Fruit fly (Drosophila melanogaster) whole organism, embryonic: ENCODE data around the gene Tbcd.

Source experiments
- Bgb ChIP-seq: fragments of 200-800 bp; sonication (Bioruptor generic); IDR thresholded peaks from 2 replicates; pipeline ENCODE4 v1.3.6; 2022; ENCODE audit warnings: missing biosample characterization, missing genetic modification characterization; ENCODE audit not compliant: partially characterized antibody
- CG10267 ChIP-seq: fragments of 200-800 bp; sonication (Bioruptor generic); optimal IDR thresholded peaks from 2 replicates; lab custom pipeline; 2018; ENCODE audit warnings: missing biosample characterization, mild to moderate bottlenecking, missing genetic modification characterization, moderate library complexity
- CG11504 ChIP-seq: fragments of 200-800 bp; sonication (Bioruptor generic); optimal IDR thresholded peaks from 3 replicates; lab custom pipeline; 2019; ENCODE audit warnings: missing biosample characterization, mild to moderate bottlenecking, missing genetic modification characterization, moderate library complexity
- CG11560 ChIP-seq: fragments of 200-800 bp; sonication (Bioruptor generic); IDR thresholded peaks from 3 replicates; pipeline ENCODE4 v1.3.6; 2022; ENCODE audit warnings: missing biosample characterization, missing genetic modification characterization
- CG11723 ChIP-seq: fragments of 200-800 bp; sonication (Bioruptor generic); optimal IDR thresholded peaks from 2 replicates; lab custom pipeline; 2017; ENCODE audit warnings: missing biosample characterization, mild to moderate bottlenecking, missing genetic modification characterization
- CG12299 ChIP-seq: fragments of 200-800 bp; sonication (Bioruptor generic); optimal IDR thresholded peaks from 2 replicates; lab custom pipeline; 2018; ENCODE audit warnings: missing biosample characterization, mild to moderate bottlenecking, missing genetic modification characterization
- CG14441 ChIP-seq: fragments of 200-800 bp; sonication (Bioruptor generic); IDR thresholded peaks from 2 replicates; pipeline ENCODE4 v1.3.6; 2022; ENCODE audit warnings: missing biosample characterization, missing genetic modification characterization
- CG17359 ChIP-seq: fragments of 200-800 bp; sonication (Bioruptor generic); optimal IDR thresholded peaks from 3 replicates; lab custom pipeline; 2018; ENCODE audit warnings: missing biosample characterization, mild to moderate bottlenecking, missing genetic modification characterization, moderate library complexity
- CG18599 ChIP-seq: fragments of 200-800 bp; sonication (Bioruptor generic); optimal IDR thresholded peaks from 3 replicates; lab custom pipeline; 2017; ENCODE audit warnings: missing biosample characterization, missing genetic modification characterization, mild to moderate bottlenecking, moderate library complexity, missing genetic modification reagents
- CG2202 ChIP-seq: fragments of 200-800 bp; sonication (Bioruptor generic); optimal IDR thresholded peaks from 2 replicates; lab custom pipeline; 2018; ENCODE audit warnings: missing biosample characterization, mild to moderate bottlenecking, missing genetic modification characterization
- CG2712 ChIP-seq: fragments of 200-800 bp; optimal IDR thresholded peaks from 3 replicates; lab custom pipeline; 2019; ENCODE audit warnings: missing biosample characterization, mild to moderate bottlenecking, missing genetic modification characterization, moderate library complexity
- CG30403 ChIP-seq: fragments of 200-800 bp; sonication (Bioruptor generic); optimal IDR thresholded peaks from 3 replicates; lab custom pipeline; 2016; ENCODE audit warnings: missing biosample characterization, missing genetic modification characterization
- CG3995 ChIP-seq: fragments of 200-800 bp; sonication (Bioruptor generic); optimal IDR thresholded peaks from 3 replicates; lab custom pipeline; 2016; ENCODE audit warnings: missing biosample characterization, missing genetic modification characterization
- CG4424 ChIP-seq: fragments of 200-800 bp; sonication (Bioruptor generic); optimal IDR thresholded peaks from 3 replicates; lab custom pipeline; 2016; ENCODE audit warnings: missing biosample characterization, missing genetic modification characterization
- CG6254 ChIP-seq: fragments of 200-800 bp; sonication (Bioruptor generic); optimal IDR thresholded peaks from 3 replicates; lab custom pipeline; 2017; ENCODE audit warnings: mild to moderate bottlenecking, missing biosample characterization, missing genetic modification reagents, missing genetic modification characterization
- CG7372 ChIP-seq: fragments of 200-800 bp; sonication (Bioruptor generic); IDR thresholded peaks from 2 replicates; pipeline ENCODE4 v1.3.6; 2022; ENCODE audit warnings: missing biosample characterization, missing genetic modification characterization
- CG7556 ChIP-seq: fragments of 200-800 bp; sonication (Bioruptor generic); optimal IDR thresholded peaks from 2 replicates; lab custom pipeline; 2017; ENCODE audit warnings: missing biosample characterization, mild to moderate bottlenecking, missing genetic modification characterization
- CG7987 ChIP-seq: fragments of 200-800 bp; sonication (Bioruptor generic); optimal IDR thresholded peaks from 2 replicates; lab custom pipeline; 2018; ENCODE audit warnings: missing biosample characterization, mild to moderate bottlenecking, missing genetic modification characterization, moderate library complexity
- CG9609 ChIP-seq: fragments of 200-800 bp; sonication (Bioruptor generic); optimal IDR thresholded peaks from 3 replicates; lab custom pipeline; 2016; ENCODE audit warnings: missing biosample characterization, missing genetic modification characterization
- Dp ChIP-seq: fragments of 200-800 bp; sonication (Bioruptor generic); optimal IDR thresholded peaks from 2 replicates; lab custom pipeline; 2018; ENCODE audit warnings: missing biosample characterization, mild to moderate bottlenecking, missing genetic modification characterization, moderate library complexity
- E2f1 ChIP-seq: fragments of 200-800 bp; sonication (Bioruptor generic); IDR thresholded peaks from 2 replicates; pipeline ENCODE4 v1.3.6; 2022; ENCODE audit warnings: missing biosample characterization, missing genetic modification characterization
- Gsc ChIP-seq: fragments of 200-800 bp; sonication (Bioruptor generic); IDR thresholded peaks from 2 replicates; pipeline ENCODE4 v1.3.6; 2022; ENCODE audit warnings: missing biosample characterization, missing genetic modification characterization
- HHEX ChIP-seq: fragments of 200-800 bp; sonication (Bioruptor generic); optimal IDR thresholded peaks from 3 replicates; lab custom pipeline; 2017; ENCODE audit warnings: missing biosample characterization, mild to moderate bottlenecking, missing genetic modification characterization, missing genetic modification reagents
- HLH54F ChIP-seq: fragments of 200-800 bp; sonication (Bioruptor generic); optimal IDR thresholded peaks from 3 replicates; lab custom pipeline; 2016; ENCODE audit warnings: missing biosample characterization, missing genetic modification characterization
- HmgZ ChIP-seq: fragments of 200-800 bp; sonication (Bioruptor generic); optimal IDR thresholded peaks from 2 replicates; lab custom pipeline; 2018; ENCODE audit warnings: missing biosample characterization, mild to moderate bottlenecking, missing genetic modification characterization
- Hsf ChIP-seq: fragments of 200-800 bp; sonication (Bioruptor generic); optimal IDR thresholded peaks from 3 replicates; lab custom pipeline; 2016; ENCODE audit warnings: missing biosample characterization, missing genetic modification characterization
- Jarid2 ChIP-seq: fragments of 200-800 bp; sonication (Bioruptor generic); optimal IDR thresholded peaks from 3 replicates; lab custom pipeline; 2017; ENCODE audit warnings: mild to moderate bottlenecking, missing biosample characterization, missing genetic modification reagents, missing genetic modification characterization
- MBD-R2 ChIP-seq: fragments of 200-800 bp; sonication (Bioruptor generic); IDR thresholded peaks from 2 replicates; pipeline ENCODE4 v1.3.6; 2022; ENCODE audit warnings: missing biosample characterization, missing genetic modification characterization
- NC2β ChIP-seq: fragments of 200-800 bp; sonication (Bioruptor generic); optimal IDR thresholded peaks from 2 replicates; lab custom pipeline; 2016; ENCODE audit warnings: missing biosample characterization, missing genetic modification characterization
- NfI ChIP-seq: fragments of 200-800 bp; sonication (Bioruptor generic); optimal IDR thresholded peaks from 3 replicates; lab custom pipeline; 2018; ENCODE audit warnings: missing biosample characterization, mild to moderate bottlenecking, missing genetic modification characterization, moderate library complexity
- Rfx ChIP-seq: fragments of 200-800 bp; sonication (Bioruptor generic); IDR thresholded peaks from 2 replicates; pipeline ENCODE4 v1.3.6; 2022; ENCODE audit warnings: missing biosample characterization, missing genetic modification characterization
- TFAM ChIP-seq: fragments of 200-800 bp; sonication (Bioruptor generic); optimal IDR thresholded peaks from 2 replicates; lab custom pipeline; 2017; ENCODE audit warnings: missing biosample characterization, missing genetic modification characterization, inconsistent platforms
- Taf1 ChIP-seq: fragments of 200-800 bp; sonication (Bioruptor generic); IDR thresholded peaks from 2 replicates; pipeline ENCODE4 v1.3.6; 2022; ENCODE audit warnings: missing biosample characterization, missing genetic modification characterization
- caup ChIP-seq: fragments of 200-800 bp; sonication (Bioruptor generic); optimal IDR thresholded peaks from 3 replicates; lab custom pipeline; 2017; ENCODE audit warnings: missing biosample characterization, mild to moderate bottlenecking, missing genetic modification characterization, moderate library complexity; ENCODE audit not compliant: severe bottlenecking
- chinmo ChIP-seq: fragments of 200-800 bp; sonication (Bioruptor generic); IDR thresholded peaks from 4 replicates; pipeline ENCODE4 v1.3.6; 2022; ENCODE audit warnings: missing biosample characterization, missing genetic modification characterization; ENCODE audit not compliant: partially characterized antibody
- crol ChIP-seq: fragments of 200-800 bp; sonication (Bioruptor generic); IDR thresholded peaks from 2 replicates; pipeline ENCODE4 v1.3.6; 2022; ENCODE audit warnings: missing biosample characterization, missing genetic modification characterization
- ems ChIP-seq: fragments of 200-800 bp; sonication (Bioruptor generic); optimal IDR thresholded peaks from 3 replicates; lab custom pipeline; 2016; ENCODE audit warnings: missing biosample characterization, missing genetic modification characterization
- esg ChIP-seq: fragments of 200-800 bp; sonication (Bioruptor generic); conservative IDR thresholded peaks from 2 replicates; pipeline ENCODE4 v1.3.6; 2022; ENCODE audit warnings: missing biosample characterization, missing genetic modification characterization
- ftz-f1 ChIP-seq: fragments of 200-800 bp; sonication (Bioruptor generic); optimal IDR thresholded peaks from 2 replicates; lab custom pipeline; 2016; ENCODE audit warnings: missing biosample characterization, missing genetic modification characterization
- insv ChIP-seq, 2 experiments: fragments of 200-800 bp; sonication (Bioruptor generic); optimal IDR thresholded peaks; 3 replicates each; lab custom pipeline; 2016 to 2018; ENCODE audit warnings: missing biosample characterization in 2 of 2, missing genetic modification characterization in 2 of 2
- jing ChIP-seq: fragments of 200-800 bp; sonication (Bioruptor generic); optimal IDR thresholded peaks from 2 replicates; lab custom pipeline; 2018; ENCODE audit warnings: missing biosample characterization, mild to moderate bottlenecking, missing genetic modification characterization
- lilli ChIP-seq: fragments of 200-800 bp; sonication (Bioruptor generic); optimal IDR thresholded peaks from 3 replicates; lab custom pipeline; 2016; ENCODE audit warnings: missing biosample characterization, missing genetic modification characterization
- mam ChIP-seq: fragments of 200-800 bp; sonication (Bioruptor generic); optimal IDR thresholded peaks from 3 replicates; lab custom pipeline; 2016; ENCODE audit warnings: missing biosample characterization, missing genetic modification characterization
- scrt ChIP-seq: fragments of 200-800 bp; sonication (Bioruptor generic); optimal IDR thresholded peaks from 2 replicates; lab custom pipeline; 2018; ENCODE audit warnings: missing biosample characterization, mild to moderate bottlenecking, missing genetic modification characterization, moderate library complexity
- stwl ChIP-seq: fragments of 200-800 bp; sonication (Bioruptor generic); optimal IDR thresholded peaks from 3 replicates; lab custom pipeline; 2018; ENCODE audit warnings: missing biosample characterization, mild to moderate bottlenecking, missing genetic modification characterization, moderate library complexity
- tx ChIP-seq: fragments of 200-800 bp; sonication (Bioruptor generic); optimal IDR thresholded peaks from 2 replicates; lab custom pipeline; 2016; ENCODE audit warnings: missing biosample characterization, missing genetic modification characterization
- unc-4 ChIP-seq: fragments of 200-800 bp; sonication (Bioruptor generic); IDR thresholded peaks from 2 replicates; pipeline ENCODE4 v1.3.6; 2022; ENCODE audit warnings: missing biosample characterization, missing genetic modification characterization; ENCODE audit not compliant: partially characterized antibody
- usp ChIP-seq: fragments of >200 bp; optimal IDR thresholded peaks from 2 replicates; lab custom pipeline; 2017; ENCODE audit warnings: missing biosample characterization, missing genetic modification characterization
- vfl ChIP-seq: fragments of 200-800 bp; sonication (Bioruptor generic); optimal IDR thresholded peaks from 2 replicates; lab custom pipeline; 2016; ENCODE audit warnings: missing biosample characterization, missing genetic modification characterization
- yki ChIP-seq: fragments of >200 bp; optimal IDR thresholded peaks from 3 replicates; lab custom pipeline; 2018
- zen2 ChIP-seq: fragments of 200-800 bp; sonication (Bioruptor generic); IDR thresholded peaks from 3 replicates; pipeline ENCODE4 v1.3.6; 2022; ENCODE audit warnings: missing biosample characterization, missing genetic modification characterization; ENCODE audit not compliant: partially characterized antibody

The Tbcd gene

dm6 chr2L:2201107-2201561 is 53.8 kb downstream of the Tbcd start (continued):
- TF ChIP-seq CG11723 (GFP tag; lab: Kevin White, UChicago) (peak; percentile 83), caup (GFP tag; lab: Kevin White, UChicago) (peak; percentile 57), CG2202 (tag; lab: Kevin White, UChicago) (peak; percentile 93), Rfx (GFP tag; lab: Robert Waterston, UW) (0 out of 2 replicates have a peak, but pooled peaks have one; percentile 24), Dp (no peak), Jarid2 (GFP tag; lab: Kevin White, UChicago) (peak; percentile 65), CG3995 (no peak), Bgb (GFP tag; lab: Robert Waterston, UW) (no peak), CG18599 (GFP tag; lab: Kevin White, UChicago) (peak; percentile 65), CG7556 (GFP tag; lab: Kevin White, UChicago) (peak; percentile 86), CG6254 (GFP tag; lab: Kevin White, UChicago) (peak; percentile 91), CG4424 (GFP tag; lab: Kevin White, UChicago) (peak; percentile 90), Hsf (GFP tag; lab: Kevin White, UChicago) (peak; percentile 85), ftz-f1 (GFP tag; lab: Kevin White, UChicago) (no peak), HHEX (GFP tag; lab: Kevin White, UChicago) (peak; percentile 64), CG7372 (GFP tag; lab: Robert Waterston, UW) (peak; percentile 28; the same call in 1 of the 2 replicates), TFAM (GFP tag; lab: Kevin White, UChicago) (peak; percentile 67), esg (peak; percentile 49), MBD-R2 (GFP tag; lab: Robert Waterston, UW) (no peak; the same call in 1 of the 2 replicates), HmgZ (no peak), E2f1 (GFP tag; lab: Robert Waterston, UW) (peak; percentile 73), CG30403 (GFP tag; lab: Kevin White, UChicago) (peak; percentile 87), Taf1 (GFP tag; lab: Robert Waterston, UW) (no peak), mam (GFP tag; lab: Kevin White, UChicago) (peak; percentile 19), CG9609 (GFP tag; lab: Kevin White, UChicago) (peak; percentile 44), CG2712 (peak; percentile 94), CG11560 (tag; lab: Robert Waterston, UW) (no peak), vfl (GFP tag; lab: Kevin White, UChicago) (no peak), stwl (tag; lab: Kevin White, UChicago) (peak; percentile 10), CG11504 (tag; lab: Kevin White, UChicago) (peak; percentile 88), yki (lab: Kevin White, UChicago) (no peak), crol (GFP tag; lab: Robert Waterston, UW) (peak; percentile 95), CG10267 (tag; lab: Kevin White, UChicago) (peak; percentile 81), NfI (GFP tag; lab: Kevin White, UChicago) (peak; percentile 79), tx (GFP tag; lab: Kevin White, UChicago) (peak; percentile 17), insv (GFP tag; optimal IDR thresholded peaks at IDR 0.05; lab: Kevin White, UChicago) (no peak), scrt (peak; percentile 62), HLH54F (GFP tag; lab: Kevin White, UChicago) (peak; percentile 33), usp (GFP tag; lab: Kevin White, UChicago) (no peak), CG12299 (tag; lab: Kevin White, UChicago) (peak; percentile 64), Gsc (peak; percentile 59), unc-4 (GFP tag; lab: Robert Waterston, UW) (no peak), chinmo (GFP tag; lab: Robert Waterston, UW) (no peak), ems (peak; percentile 51), jing (GFP tag; lab: Kevin White, UChicago) (peak; percentile 52), CG17359 (tag; lab: Kevin White, UChicago) (peak; percentile 89), NC2β (GFP tag; lab: Kevin White, UChicago) (peak; percentile 73), CG7987 (peak; percentile 59), lilli (GFP tag; lab: Kevin White, UChicago) (peak; percentile 54), zen2 (GFP tag; lab: Robert Waterston, UW) (no peak), CG14441 (GFP tag; lab: Robert Waterston, UW) (peak; percentile 44; the same call in 1 of the 2 replicates)
